Fruit fly (Drosophila melanogaster) whole organism: ENCODE measurements around the gene Rbp9.

Source experiments
- CG8478 ChIP-seq: fragments of >200 bp; optimal IDR thresholded peaks from 2 replicates; lab custom pipeline; 2018; ENCODE audit warnings: inconsistent platforms
- Dll ChIP-seq: fragments of >200 bp; optimal IDR thresholded peaks from 2 replicates; lab custom pipeline; 2017
- pan ChIP-seq: fragments of >200 bp; optimal IDR thresholded peaks from 2 replicates; lab custom pipeline; 2017
- psq ChIP-seq: fragments of >200 bp; optimal IDR thresholded peaks from 2 replicates; lab custom pipeline; 2017
- usp ChIP-seq: fragments of >200 bp; optimal IDR thresholded peaks from 2 replicates; lab custom pipeline; 2017; ENCODE audit warnings: missing biosample characterization, missing genetic modification characterization, mixed read lengths

- TF ChIP-seq psq (lab: Kevin White, UChicago) = no peak
- TF ChIP-seq Dll (lab: Kevin White, UChicago) = no peak
- TF ChIP-seq pan = no peak
- TF ChIP-seq usp (GFP tag; lab: Kevin White, UChicago) = no peak
- no peak for TF ChIP-seq CG8478 (lab: Kevin White, UChicago)
Observed at dm6 chr2L:2958858-2959257, 4.3 kb downstream of the Rbp9 start.
